Fruit fly (Drosophila melanogaster) whole organism, embryonic: Measurements from ENCODE around the gene CG10638.
A peak's percentile ranks its signal among the peaks of the same experiment; 100 is the strongest.

Experiments used
- Bgb ChIP-seq: fragments of 200-800 bp; sonication (Bioruptor generic); IDR thresholded peaks from 2 replicates; pipeline ENCODE4 v1.3.6; 2022; ENCODE audit warnings: missing biosample characterization, missing genetic modification characterization; ENCODE audit not compliant: partially characterized antibody
- BtbVII ChIP-seq: fragments of 200-800 bp; sonication (Bioruptor generic); optimal IDR thresholded peaks from 3 replicates; lab custom pipeline; 2017; ENCODE audit warnings: missing biosample characterization, mild to moderate bottlenecking, missing genetic modification characterization
- CG13287 ChIP-seq: fragments of 200-800 bp; sonication (Bioruptor generic); IDR thresholded peaks from 2 replicates; pipeline ENCODE4 v1.3.6; 2022; ENCODE audit warnings: missing biosample characterization, missing genetic modification characterization; ENCODE audit not compliant: partially characterized antibody
- CG14014 ChIP-seq: fragments of 200-800 bp; sonication (Bioruptor generic); IDR thresholded peaks from 2 replicates; pipeline ENCODE4 v1.3.6; 2022; ENCODE audit warnings: missing biosample characterization, missing genetic modification characterization
- CG14050 ChIP-seq: fragments of 200-800 bp; sonication (Bioruptor generic); IDR thresholded peaks from 3 replicates; pipeline ENCODE4 v1.3.6; 2022; ENCODE audit warnings: missing biosample characterization, missing genetic modification characterization
- CG1647 ChIP-seq: fragments of 200-800 bp; sonication (Bioruptor generic); optimal IDR thresholded peaks from 3 replicates; lab custom pipeline; 2016; ENCODE audit warnings: missing biosample characterization, missing genetic modification characterization
- CG16813 ChIP-seq: fragments of 200-800 bp; sonication (Bioruptor generic); IDR thresholded peaks from 3 replicates; pipeline ENCODE4 v1.3.6; 2022; ENCODE audit warnings: missing biosample characterization, missing genetic modification characterization; ENCODE audit not compliant: partially characterized antibody
- CG17385 ChIP-seq: fragments of 200-800 bp; sonication (Bioruptor generic); optimal IDR thresholded peaks from 3 replicates; lab custom pipeline; 2018; ENCODE audit warnings: missing biosample characterization, mild to moderate bottlenecking, missing genetic modification characterization
- CG1792 ChIP-seq: fragments of 200-800 bp; sonication (Bioruptor generic); optimal IDR thresholded peaks from 2 replicates; lab custom pipeline; 2016; ENCODE audit warnings: missing biosample characterization, missing genetic modification characterization
- CG18619 ChIP-seq: fragments of 200-800 bp; sonication (Bioruptor generic); optimal IDR thresholded peaks from 3 replicates; lab custom pipeline; 2017; ENCODE audit warnings: missing biosample characterization, mild to moderate bottlenecking, missing genetic modification characterization
- CG2120 ChIP-seq: fragments of 200-800 bp; sonication (Bioruptor generic); optimal IDR thresholded peaks from 3 replicates; lab custom pipeline; 2016; ENCODE audit warnings: missing biosample characterization, missing genetic modification characterization
- CG2889 ChIP-seq: fragments of 200-800 bp; sonication (Bioruptor generic); IDR thresholded peaks from 3 replicates; pipeline ENCODE4 v1.3.6; 2022; ENCODE audit warnings: missing biosample characterization, missing genetic modification characterization
- CG32767 ChIP-seq: fragments of 200-800 bp; sonication (Bioruptor generic); IDR thresholded peaks from 2 replicates; pipeline ENCODE4 v1.3.6; 2022; ENCODE audit warnings: missing biosample characterization, missing genetic modification characterization
- CG3847 ChIP-seq: fragments of 200-800 bp; sonication (Bioruptor generic); IDR thresholded peaks from 2 replicates; pipeline ENCODE4 v1.3.6; 2022; ENCODE audit warnings: missing biosample characterization, missing genetic modification characterization
- CG5180 ChIP-seq: fragments of 200-800 bp; sonication (Bioruptor generic); optimal IDR thresholded peaks from 3 replicates; lab custom pipeline; 2017; ENCODE audit warnings: missing biosample characterization, missing genetic modification characterization, mild to moderate bottlenecking, moderate library complexity, missing genetic modification reagents
- CG5953 ChIP-seq: fragments of 200-800 bp; sonication (Bioruptor generic); IDR thresholded peaks from 2 replicates; pipeline ENCODE4 v1.3.6; 2022; ENCODE audit warnings: missing biosample characterization, missing genetic modification characterization
- CG6654 ChIP-seq: fragments of 200-800 bp; sonication (Bioruptor generic); optimal IDR thresholded peaks from 2 replicates; lab custom pipeline; 2017; ENCODE audit warnings: missing biosample characterization, mild to moderate bottlenecking, missing genetic modification characterization
- CG6813 ChIP-seq: fragments of 200-800 bp; sonication (Bioruptor generic); optimal IDR thresholded peaks from 2 replicates; lab custom pipeline; 2017; ENCODE audit warnings: missing biosample characterization, missing genetic modification characterization, mild to moderate bottlenecking, moderate library complexity, missing genetic modification reagents
- CG7786 ChIP-seq: fragments of 200-800 bp; sonication (Bioruptor generic); optimal IDR thresholded peaks from 2 replicates; lab custom pipeline; 2016; ENCODE audit warnings: missing biosample characterization, missing genetic modification characterization
- CG8089 ChIP-seq: fragments of 200-800 bp; sonication (Bioruptor generic); optimal IDR thresholded peaks from 3 replicates; lab custom pipeline; 2016; ENCODE audit warnings: missing biosample characterization, missing genetic modification characterization
- CG8388 ChIP-seq: fragments of 200-800 bp; sonication (Bioruptor generic); optimal IDR thresholded peaks from 2 replicates; lab custom pipeline; 2019; ENCODE audit warnings: missing biosample characterization, mild to moderate bottlenecking, missing genetic modification characterization, moderate library complexity
- E2f1 ChIP-seq: fragments of 200-800 bp; sonication (Bioruptor generic); IDR thresholded peaks from 2 replicates; pipeline ENCODE4 v1.3.6; 2022; ENCODE audit warnings: missing biosample characterization, missing genetic modification characterization
- E2f2 ChIP-seq: fragments of 200-800 bp; sonication (Bioruptor generic); IDR thresholded peaks from 2 replicates; pipeline ENCODE4 v1.3.6; 2022; ENCODE audit warnings: missing biosample characterization, missing genetic modification characterization
- Gsc ChIP-seq: fragments of 200-800 bp; sonication (Bioruptor generic); IDR thresholded peaks from 2 replicates; pipeline ENCODE4 v1.3.6; 2022; ENCODE audit warnings: missing biosample characterization, missing genetic modification characterization
- HLHmδ ChIP-seq: fragments of 200-800 bp; sonication (Bioruptor generic); optimal IDR thresholded peaks from 2 replicates; lab custom pipeline; 2018; ENCODE audit warnings: missing biosample characterization, mild to moderate bottlenecking, missing genetic modification characterization, moderate library complexity
- Lim3 ChIP-seq: fragments of 200-800 bp; sonication (Bioruptor generic); IDR thresholded peaks from 2 replicates; pipeline ENCODE4 v1.3.6; 2022; ENCODE audit warnings: missing biosample characterization, missing genetic modification characterization
- Nf-YA ChIP-seq: fragments of 200-800 bp; sonication (Bioruptor generic); IDR thresholded peaks from 2 replicates; pipeline ENCODE4 v1.3.6; 2022; ENCODE audit warnings: missing biosample characterization, missing genetic modification characterization
- NfI ChIP-seq: fragments of 200-800 bp; sonication (Bioruptor generic); optimal IDR thresholded peaks from 3 replicates; lab custom pipeline; 2018; ENCODE audit warnings: missing biosample characterization, mild to moderate bottlenecking, missing genetic modification characterization, moderate library complexity
- Scr ChIP-seq: fragments of 200-800 bp; sonication (Bioruptor generic); IDR thresholded peaks from 2 replicates; pipeline ENCODE4 v1.3.6; 2022; ENCODE audit warnings: missing biosample characterization, missing genetic modification characterization; ENCODE audit not compliant: partially characterized antibody
- TFAM ChIP-seq: fragments of 200-800 bp; sonication (Bioruptor generic); optimal IDR thresholded peaks from 2 replicates; lab custom pipeline; 2017; ENCODE audit warnings: missing biosample characterization, missing genetic modification characterization, inconsistent platforms
- bab2 ChIP-seq: fragments of 200-800 bp; sonication (Bioruptor generic); optimal IDR thresholded peaks from 2 replicates; lab custom pipeline; 2016; ENCODE audit warnings: missing biosample characterization, missing genetic modification characterization
- bcd ChIP-seq: fragments of 200-800 bp; sonication (Bioruptor generic); optimal IDR thresholded peaks from 2 replicates; lab custom pipeline; 2017; ENCODE audit warnings: missing biosample characterization, mild to moderate bottlenecking, missing genetic modification characterization
- dmrt11E ChIP-seq: fragments of 200-800 bp; sonication (Bioruptor generic); optimal IDR thresholded peaks from 3 replicates; lab custom pipeline; 2018; ENCODE audit warnings: missing biosample characterization, mild to moderate bottlenecking, missing genetic modification characterization, moderate library complexity
- en ChIP-seq: fragments of 200-800 bp; sonication (Bioruptor generic); optimal IDR thresholded peaks from 2 replicates; lab custom pipeline; 2016; ENCODE audit warnings: missing biosample characterization, missing genetic modification characterization
- esg ChIP-seq: fragments of 200-800 bp; sonication (Bioruptor generic); conservative IDR thresholded peaks from 2 replicates; pipeline ENCODE4 v1.3.6; 2022; ENCODE audit warnings: missing biosample characterization, missing genetic modification characterization
- fd102C ChIP-seq: fragments of 200-800 bp; sonication (Bioruptor generic); optimal IDR thresholded peaks from 2 replicates; lab custom pipeline; 2018; ENCODE audit warnings: missing biosample characterization, mild to moderate bottlenecking, missing genetic modification characterization, moderate library complexity
- gro ChIP-seq: fragments of 200-800 bp; sonication (Bioruptor generic); optimal IDR thresholded peaks from 2 replicates; lab custom pipeline; 2016; ENCODE audit warnings: missing biosample characterization, missing genetic modification characterization
- ham ChIP-seq: fragments of 200-800 bp; sonication (Bioruptor generic); IDR thresholded peaks from 2 replicates; pipeline ENCODE4 v1.3.6; 2022; ENCODE audit warnings: missing biosample characterization, missing genetic modification characterization
- hth ChIP-seq: fragments of >200 bp; optimal IDR thresholded peaks from 2 replicates; lab custom pipeline; 2017; ENCODE audit warnings: inconsistent platforms
- maf-S ChIP-seq: fragments of 200-800 bp; sonication (Bioruptor generic); optimal IDR thresholded peaks from 2 replicates; lab custom pipeline; 2016; ENCODE audit warnings: missing biosample characterization, missing genetic modification characterization
- nmo ChIP-seq: fragments of 200-800 bp; sonication (Bioruptor generic); optimal IDR thresholded peaks from 2 replicates; lab custom pipeline; 2018; ENCODE audit warnings: missing biosample characterization, mild to moderate bottlenecking, missing genetic modification characterization, moderate library complexity
- pho ChIP-seq: fragments of 200-800 bp; sonication (Bioruptor generic); optimal IDR thresholded peaks from 2 replicates; lab custom pipeline; 2016; ENCODE audit warnings: missing biosample characterization, missing genetic modification characterization
- pita ChIP-seq: fragments of 200-800 bp; sonication (Bioruptor generic); optimal IDR thresholded peaks from 2 replicates; lab custom pipeline; 2017; ENCODE audit warnings: missing biosample characterization, mild to moderate bottlenecking, missing genetic modification characterization
- pnt ChIP-seq: fragments of 200-800 bp; sonication (Bioruptor generic); optimal IDR thresholded peaks from 3 replicates; lab custom pipeline; 2016; ENCODE audit warnings: missing biosample characterization, missing genetic modification characterization
- ro ChIP-seq: fragments of 200-800 bp; sonication (Bioruptor generic); IDR thresholded peaks from 2 replicates; pipeline ENCODE4 v1.3.6; 2022; ENCODE audit warnings: missing biosample characterization, missing genetic modification characterization
- sens ChIP-seq: fragments of 200-800 bp; sonication (Bioruptor generic); peaks from one replicate; lab custom pipeline; 2016; ENCODE audit warnings: missing biosample characterization, missing genetic modification characterization
- seq ChIP-seq: fragments of 200-800 bp; sonication (Bioruptor generic); IDR thresholded peaks from 2 replicates; pipeline ENCODE4 v1.3.6; 2022; ENCODE audit warnings: missing biosample characterization, missing genetic modification characterization
- shn ChIP-seq: fragments of 200-800 bp; sonication (Bioruptor generic); optimal IDR thresholded peaks from 3 replicates; lab custom pipeline; 2016; ENCODE audit warnings: missing biosample characterization, missing genetic modification characterization
- so ChIP-seq: fragments of 200-800 bp; sonication (Bioruptor generic); IDR thresholded peaks from 3 replicates; pipeline ENCODE4 v1.3.6; 2022; ENCODE audit warnings: missing biosample characterization, missing genetic modification characterization
- vfl ChIP-seq: fragments of 200-800 bp; sonication (Bioruptor generic); optimal IDR thresholded peaks from 2 replicates; lab custom pipeline; 2016; ENCODE audit warnings: missing biosample characterization, missing genetic modification characterization

The CG10638 gene

DNA sequence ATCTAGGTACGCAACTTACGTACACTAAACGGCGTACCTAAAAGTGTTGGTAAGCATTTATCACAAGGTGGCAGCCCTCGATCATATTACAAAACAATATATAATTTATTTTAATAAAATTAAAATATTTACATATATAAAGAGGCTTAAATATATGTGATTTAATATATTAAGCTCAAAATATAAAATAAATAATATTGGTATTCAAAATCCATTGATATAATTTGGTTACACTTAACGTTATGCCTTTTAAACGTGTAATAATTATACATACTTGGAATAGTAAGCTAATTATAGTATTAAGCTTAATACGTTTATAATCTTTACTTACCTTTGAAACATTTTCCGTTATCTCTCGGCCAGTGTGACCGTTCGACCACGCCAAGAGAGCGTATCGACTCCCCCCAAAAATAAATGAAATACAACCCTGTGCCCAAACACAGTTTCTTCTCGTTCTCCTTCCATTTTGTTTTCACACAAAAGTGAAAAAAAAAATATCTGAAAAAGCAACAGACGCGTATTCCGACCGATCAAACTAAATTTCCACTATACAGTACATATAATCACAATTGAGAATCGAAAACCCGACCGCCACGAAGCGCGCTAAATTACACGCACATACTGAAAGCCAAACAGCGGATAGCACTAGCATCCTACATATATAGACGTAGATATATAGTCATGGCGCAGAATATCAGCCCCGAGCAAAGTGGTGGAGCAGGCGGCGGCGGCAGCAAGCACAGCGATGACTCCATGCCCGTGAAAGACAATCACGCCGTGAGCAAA, 2.9 kb upstream of the CG10638 start, which contains the start of the genes CG10646 and vih (continued):
- TF ChIP-seq Bgb (GFP tag; lab: Robert Waterston, UW) (peak; percentile 17; the same call in 1 of the 2 replicates), Lim3 (GFP tag; lab: Robert Waterston, UW) (no peak), CG17385 (GFP tag; lab: Kevin White, UChicago) (peak; percentile 29), CG6654 (GFP tag; lab: Kevin White, UChicago) (no peak), HLHmδ (no peak), E2f1 (GFP tag; lab: Robert Waterston, UW) (0 out of 2 replicates have a peak, but pooled peaks have one; percentile 23), CG6813 (no peak), CG2120 (GFP tag; lab: Kevin White, UChicago) (peak; percentile 51), Gsc (GFP tag; lab: Robert Waterston, UW) (no peak), ro (GFP tag; lab: Robert Waterston, UW) (no peak), E2f2 (GFP tag; lab: Robert Waterston, UW) (peak; percentile 49; the same call in 1 of the 2 replicates), seq (peak; percentile 10; the same call in 1 of the 2 replicates), NfI (GFP tag; lab: Kevin White, UChicago) (peak; percentile 60), Nf-YA (no peak), CG3847 (GFP tag; lab: Robert Waterston, UW) (0 out of 2 replicates have a peak, but pooled peaks have one; percentile 33), gro (GFP tag; lab: Kevin White, UChicago) (no peak), en (GFP tag; lab: Kevin White, UChicago) (no peak), CG2889 (GFP tag; lab: Robert Waterston, UW) (no peak), Scr (GFP tag; lab: Robert Waterston, UW) (0 out of 2 replicates have a peak, but pooled peaks have one; percentile 26), CG14014 (GFP tag; lab: Robert Waterston, UW) (no peak), pnt (no peak), CG7786 (GFP tag; lab: Kevin White, UChicago) (no peak), nmo (GFP tag; lab: Kevin White, UChicago) (peak; percentile 63), CG32767 (GFP tag; lab: Robert Waterston, UW) (peak; percentile 61; the same call in 1 of the 2 replicates), BtbVII (GFP tag; lab: Kevin White, UChicago) (peak; percentile 38), CG1792 (GFP tag; lab: Kevin White, UChicago) (no peak), bab2 (no peak), CG1647 (GFP tag; lab: Kevin White, UChicago) (no peak), so (no peak), esg (GFP tag; lab: Robert Waterston, UW) (no peak), CG16813 (GFP tag; lab: Robert Waterston, UW) (no peak), pho (no peak), CG13287 (peak; percentile 40; the same call in 1 of the 2 replicates), vfl (GFP tag; lab: Kevin White, UChicago) (no peak), sens (GFP tag; lab: Kevin White, UChicago) (peak; percentile 85), CG5953 (GFP tag; lab: Robert Waterston, UW) (no peak), ham (GFP tag; lab: Robert Waterston, UW) (no peak), fd102C (GFP tag; lab: Kevin White, UChicago) (no peak), CG5180 (no peak), hth (lab: Kevin White, UChicago) (no peak), CG14050 (no peak), maf-S (GFP tag; lab: Kevin White, UChicago) (no peak), dmrt11E (tag; lab: Kevin White, UChicago) (peak; percentile 56), CG18619 (GFP tag; lab: Kevin White, UChicago) (peak; percentile 21), CG8089 (no peak), TFAM (GFP tag; lab: Kevin White, UChicago) (no peak), CG8388 (peak; percentile 26), pita (GFP tag; lab: Kevin White, UChicago) (no peak), shn (GFP tag; lab: Kevin White, UChicago) (no peak), bcd (GFP tag; lab: Kevin White, UChicago) (no peak)
